Fruit fly (Drosophila melanogaster): ENCODE data around the gene CG5708.

The CG5708 gene

DNA sequence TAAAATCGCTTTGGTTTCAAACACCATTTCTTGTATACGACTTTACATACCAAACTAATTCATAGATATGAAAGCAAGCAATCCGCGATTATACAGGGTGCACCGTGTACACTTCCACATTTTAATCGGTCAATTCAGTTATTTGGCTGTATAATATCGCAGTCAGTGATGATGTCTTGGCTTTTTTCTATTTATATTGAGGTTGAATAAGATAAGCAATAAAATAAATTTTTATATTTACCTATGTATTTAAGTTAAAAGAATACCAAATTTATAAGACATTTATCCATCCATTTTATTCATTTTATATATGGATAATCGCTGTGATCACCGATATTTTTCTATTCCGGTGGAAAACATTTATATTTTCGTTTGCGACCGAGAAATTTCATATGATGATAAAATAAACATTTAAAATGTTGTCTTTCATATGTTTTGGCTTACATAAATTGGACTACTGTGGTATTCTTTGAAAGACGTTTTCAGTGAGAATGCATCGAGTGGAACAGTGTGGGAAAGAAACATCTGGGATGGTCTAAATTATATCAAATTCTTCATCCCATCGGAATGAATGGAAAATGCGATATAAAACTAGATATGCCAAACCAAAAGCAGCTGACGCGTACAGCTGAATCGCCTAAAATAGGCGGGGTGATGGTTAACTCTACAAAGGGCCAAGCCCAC is at the start of gene CG5708 (continued):
- TF ChIP-seq CG14965 (GFP tag; optimal IDR thresholded peaks at IDR 0.05; ENCODE audit: borderline replicate concordance): no peak
- no peak for TF ChIP-seq fd102C (GFP tag; optimal IDR thresholded peaks at IDR 0.05)
- TF ChIP-seq Med (GFP tag): peak; percentile 76
- TF ChIP-seq cato (GFP tag; optimal IDR thresholded peaks at IDR 0.05; ENCODE audit: borderline replicate concordance): no peak
- TF ChIP-seq E2f2 (GFP tag; IDR thresholded peaks at IDR 0.05): no peak
- peak; percentile 73 for TF ChIP-seq slbo (GFP tag; IDR thresholded peaks at IDR 0.05)
- peak; percentile 75; the same call in 2 of the 3 replicates for TF ChIP-seq Opbp (GFP tag; IDR thresholded peaks at IDR 0.05; ENCODE audit: partially characterized antibody)
- peak; percentile 24 for TF ChIP-seq grau (tag; optimal IDR thresholded peaks at IDR 0.05)
- TF ChIP-seq exex (tag; optimal IDR thresholded peaks at IDR 0.05): peak; percentile 40
- TF ChIP-seq chm (GFP tag; IDR thresholded peaks at IDR 0.05): no peak
- peak; percentile 35 for TF ChIP-seq B-H2 (GFP tag; optimal IDR thresholded peaks at IDR 0.05)
- TF ChIP-seq Rfx (GFP tag; IDR thresholded peaks at IDR 0.05): peak; percentile 45; the same call in 1 of the 2 replicates
- no peak for TF ChIP-seq pan (optimal IDR thresholded peaks at IDR 0.05)
- TF ChIP-seq pan (GFP tag; optimal IDR thresholded peaks at IDR 0.05 in 1 of 2, IDR thresholded peaks at IDR 0.05 in 1 of 2): no peak
- TF ChIP-seq CHES-1-like (GFP tag; optimal IDR thresholded peaks at IDR 0.05): peak; percentile 12
- TF ChIP-seq CG42726 (GFP tag; IDR thresholded peaks at IDR 0.05; ENCODE audit: partially characterized antibody): peak; percentile 54; the same call in 1 of the 2 replicates
- peak; percentile 36 for TF ChIP-seq Lhr (GFP tag; optimal IDR thresholded peaks at IDR 0.05)
- TF ChIP-seq inv (GFP tag; IDR thresholded peaks at IDR 0.05; ENCODE audit: partially characterized antibody): peak; percentile 57; the same call in 1 of the 2 replicates
- TF ChIP-seq CG34224 (GFP tag; IDR thresholded peaks at IDR 0.05; ENCODE audit: partially characterized antibody): peak; percentile 30; the same call in 2 of the 3 replicates
- TF ChIP-seq Nf-YC (tag; optimal IDR thresholded peaks at IDR 0.05): peak; percentile 47
- TF ChIP-seq Side (GFP tag; optimal IDR thresholded peaks at IDR 0.05): no peak
- TF ChIP-seq CG4328 (GFP tag; optimal IDR thresholded peaks at IDR 0.05): no peak
- TF ChIP-seq Ets65A (GFP tag): peak; percentile 13
- TF ChIP-seq CG2116 (GFP tag; optimal IDR thresholded peaks at IDR 0.05): peak; percentile 23
- no peak for TF ChIP-seq crc (GFP tag; optimal IDR thresholded peaks at IDR 0.05)
- peak; percentile 58; the same call in 1 of the 2 replicates for TF ChIP-seq CG10366 (GFP tag; IDR thresholded peaks at IDR 0.05)
- peak in 1 of 3 experiments; percentile 18 for TF ChIP-seq lola (GFP tag; optimal IDR thresholded peaks at IDR 0.05)
- no peak for TF ChIP-seq Jarid2 (GFP tag; optimal IDR thresholded peaks at IDR 0.05)
- TF ChIP-seq CG8924 (tag; optimal IDR thresholded peaks at IDR 0.05): peak; percentile 25
- peak; percentile 5 for TF ChIP-seq HLH54F (GFP tag; optimal IDR thresholded peaks at IDR 0.05)
- TF ChIP-seq stwl (tag; optimal IDR thresholded peaks at IDR 0.05): peak; percentile 1
- peak; percentile 42 for TF ChIP-seq HmgZ (tag; optimal IDR thresholded peaks at IDR 0.05)
- peak; percentile 37 for TF ChIP-seq CG18262 (tag; optimal IDR thresholded peaks at IDR 0.05)
- TF ChIP-seq CG18619 (GFP tag; optimal IDR thresholded peaks at IDR 0.05): no peak
- no peak for TF ChIP-seq CG34422 (GFP tag; IDR thresholded peaks at IDR 0.05)
- peak in 1 of 2 experiments; percentile 48 for TF ChIP-seq crp (GFP tag; optimal IDR thresholded peaks at IDR 0.05)
- no peak for TF ChIP-seq br (optimal IDR thresholded peaks at IDR 0.05)
- TF ChIP-seq vvl (GFP tag; IDR thresholded peaks at IDR 0.05): 0 out of 2 replicates have a peak, but pooled peaks have one; percentile 42
- peak; percentile 45; the same call in 1 of the 2 replicates for TF ChIP-seq CG13287 (GFP tag; IDR thresholded peaks at IDR 0.05; ENCODE audit: partially characterized antibody)
- peak; percentile 5 for TF ChIP-seq lilli (GFP tag; optimal IDR thresholded peaks at IDR 0.05)
- TF ChIP-seq zfh2 (GFP tag; optimal IDR thresholded peaks at IDR 0.05): peak; percentile 2
- TF ChIP-seq unc-4 (GFP tag; IDR thresholded peaks at IDR 0.05; ENCODE audit: partially characterized antibody): peak; percentile 47; the same call in 1 of the 2 replicates
- peak; percentile 6 for TF ChIP-seq CG4424 (GFP tag; optimal IDR thresholded peaks at IDR 0.05)
- TF ChIP-seq org-1 (GFP tag; optimal IDR thresholded peaks at IDR 0.05): no peak
- no peak for TF ChIP-seq Hey (tag; optimal IDR thresholded peaks at IDR 0.05)
- TF ChIP-seq Xbp1 (GFP tag; optimal IDR thresholded peaks at IDR 0.05): peak; percentile 48
- peak; percentile 30 for TF ChIP-seq CG15514 (GFP tag; optimal IDR thresholded peaks at IDR 0.05)
- TF ChIP-seq phol (tag; optimal IDR thresholded peaks at IDR 0.05): peak; percentile 48

Data from whole organism, embryonic.